Fruit fly (Drosophila melanogaster): Measurements from ENCODE around the gene GckIII.

GckIII gene

dm6 chr3R:17080666-17081358 lies 4.5 kb upstream of the GckIII start (continued):
- TF ChIP-seq Fer2 (tag; optimal IDR thresholded peaks at IDR 0.05): peak; percentile 69
- no peak for TF ChIP-seq usp (GFP tag; optimal IDR thresholded peaks at IDR 0.05)
- TF ChIP-seq fru (optimal IDR thresholded peaks at IDR 0.05): no peak
- peak; percentile 94 for TF ChIP-seq CG15601 (tag; optimal IDR thresholded peaks at IDR 0.05)
- TF ChIP-seq CG12219 (GFP tag; optimal IDR thresholded peaks at IDR 0.05): peak; percentile 95
- peak; percentile 86 for TF ChIP-seq tup (GFP tag; optimal IDR thresholded peaks at IDR 0.05)
- TF ChIP-seq slou (GFP tag; optimal IDR thresholded peaks at IDR 0.05): peak; percentile 92
- TF ChIP-seq btn (GFP tag; optimal IDR thresholded peaks at IDR 0.05): peak; percentile 71
- peak; percentile 8 for TF ChIP-seq mirr (GFP tag; optimal IDR thresholded peaks at IDR 0.05)
- peak; percentile 93 for TF ChIP-seq Gug (GFP tag; IDR thresholded peaks at IDR 0.05)
- peak; percentile 87 for TF ChIP-seq Dbx (GFP tag; IDR thresholded peaks at IDR 0.05)
- TF ChIP-seq Ptx1 (GFP tag; IDR thresholded peaks at IDR 0.05): peak; percentile 96
- no peak for TF ChIP-seq CG6791 (GFP tag; IDR thresholded peaks at IDR 0.05; ENCODE audit: partially characterized antibody)
- TF ChIP-seq salm (tag; optimal IDR thresholded peaks at IDR 0.05): peak; percentile 96
- TF ChIP-seq trh (GFP tag; optimal IDR thresholded peaks at IDR 0.05): peak; percentile 85
- peak; percentile 97 for TF ChIP-seq CG13775 (GFP tag; optimal IDR thresholded peaks at IDR 0.05)
- TF ChIP-seq ATbp (GFP tag; optimal IDR thresholded peaks at IDR 0.05): peak; percentile 96
- peak; percentile 78 for TF ChIP-seq fu2 (GFP tag; optimal IDR thresholded peaks at IDR 0.05)
- TF ChIP-seq Gsc (GFP tag; IDR thresholded peaks at IDR 0.05): no peak
- peak; percentile 94 for TF ChIP-seq CG1233 (GFP tag; optimal IDR thresholded peaks at IDR 0.05)
- peak; percentile 92 for TF ChIP-seq danr (GFP tag; IDR thresholded peaks at IDR 0.05)
- TF ChIP-seq CG4360 (GFP tag; IDR thresholded peaks at IDR 0.05): peak; percentile 69
- TF ChIP-seq CG11247 (GFP tag; IDR thresholded peaks at IDR 0.05): peak; percentile 90
- TF ChIP-seq CG8765 (GFP tag; IDR thresholded peaks at IDR 0.05): peak; percentile 73
- TF ChIP-seq Hr51 (GFP tag; optimal IDR thresholded peaks at IDR 0.05): peak; percentile 85 to 98
- peak; percentile 91 for TF ChIP-seq CG10366 (GFP tag; IDR thresholded peaks at IDR 0.05)
- TF ChIP-seq CG9609 (GFP tag; optimal IDR thresholded peaks at IDR 0.05): peak; percentile 87
- TF ChIP-seq rib (GFP tag; IDR thresholded peaks at IDR 0.05): peak; percentile 90
- no peak for TF ChIP-seq br (optimal IDR thresholded peaks at IDR 0.05)
- TF ChIP-seq sob (GFP tag; IDR thresholded peaks at IDR 0.05): peak; percentile 91
- peak; percentile 87 to 92 for TF ChIP-seq Pdp1 (GFP tag; optimal IDR thresholded peaks at IDR 0.05)
- peak; percentile 97 for TF ChIP-seq Asciz (GFP tag; optimal IDR thresholded peaks at IDR 0.05)
- peak; percentile 91 for TF ChIP-seq CG16863 (GFP tag; optimal IDR thresholded peaks at IDR 0.05)
- no peak for TF ChIP-seq unc-4 (GFP tag; IDR thresholded peaks at IDR 0.05; ENCODE audit: partially characterized antibody)
- no peak for TF ChIP-seq hkb (optimal IDR thresholded peaks at IDR 0.05)
- peak; percentile 98 for TF ChIP-seq hkb (GFP tag; IDR thresholded peaks at IDR 0.05)
- peak; percentile 96 for TF ChIP-seq CG8924 (tag; optimal IDR thresholded peaks at IDR 0.05)
- TF ChIP-seq tgo (GFP tag; IDR thresholded peaks at IDR 0.05): peak; percentile 95
- TF ChIP-seq knrl (GFP tag; IDR thresholded peaks at IDR 0.05; ENCODE audit: partially characterized antibody): no peak
- peak; percentile 91 for TF ChIP-seq esg (GFP tag; conservative IDR thresholded peaks at IDR 0.05)
- TF ChIP-seq Six4 (GFP tag; optimal IDR thresholded peaks at IDR 0.05): peak; percentile 94
- peak; percentile 93 for TF ChIP-seq CG6683 (GFP tag; optimal IDR thresholded peaks at IDR 0.05)
- peak; percentile 94 for TF ChIP-seq fd96Cb (tag; optimal IDR thresholded peaks at IDR 0.05)
- TF ChIP-seq al (GFP tag; IDR thresholded peaks at IDR 0.05): peak; percentile 85
- TF ChIP-seq CG6765 (GFP tag; optimal IDR thresholded peaks at IDR 0.05): peak; percentile 92
- peak; percentile 92 for TF ChIP-seq CG13624 (GFP tag; optimal IDR thresholded peaks at IDR 0.05)
- TF ChIP-seq CG6654 (GFP tag; optimal IDR thresholded peaks at IDR 0.05): peak; percentile 85
- peak; percentile 88 for TF ChIP-seq CG34376 (GFP tag; optimal IDR thresholded peaks at IDR 0.05)
- TF ChIP-seq CG3407 (GFP tag; optimal IDR thresholded peaks at IDR 0.05): peak; percentile 95
- peak; percentile 96 for TF ChIP-seq Ssrp (tag; optimal IDR thresholded peaks at IDR 0.05)
- peak; percentile 86 for TF ChIP-seq jing (GFP tag; optimal IDR thresholded peaks at IDR 0.05)
